Worm (Caenorhabditis elegans): ENCODE measurements around the gene Y51B9A.7.

The Y51B9A.7 gene

ce11 chrII:9358230-9358629 is 41.6 kb upstream of the Y51B9A.7 start, which contains the start of gene mel-11:
TSS of gene mel-11 (plus strand) at chrII:9358530.
- no peak for TF ChIP-seq ztf-11 (tag; optimal IDR thresholded peaks at IDR 0.05)
- TF ChIP-seq ZK546.5 (tag; optimal IDR thresholded peaks at IDR 0.05): no peak
- no peak for TF ChIP-seq nhr-11 (tag; optimal IDR thresholded peaks at IDR 0.05)
- no peak for TF ChIP-seq snpc-4 (tag; optimal IDR thresholded peaks at IDR 0.05)
- TF ChIP-seq ztf-1 (GFP tag; conservative IDR thresholded peaks at IDR 0.05): no peak
- TF ChIP-seq nhr-21 (tag; optimal IDR thresholded peaks at IDR 0.05): no peak
- no peak for TF ChIP-seq alr-1 (tag; optimal IDR thresholded peaks at IDR 0.05)
- no peak for TF ChIP-seq gmeb-1 (tag; optimal IDR thresholded peaks at IDR 0.05)
- no peak for TF ChIP-seq blmp-1 (tag; optimal IDR thresholded peaks at IDR 0.05; ENCODE audit: insufficient read depth)

ce11 chrII:9362249-9362648 is 37.6 kb upstream of the Y51B9A.7 start:
- TF ChIP-seq lin-13 (GFP tag; optimal IDR thresholded peaks at IDR 0.05) (no peak), nhr-10 (tag; optimal IDR thresholded peaks at IDR 0.05) (no peak), nhr-129 (tag; optimal IDR thresholded peaks at IDR 0.05) (no peak), unc-55 (GFP tag; optimal IDR thresholded peaks at IDR 0.05) (no peak), unc-62 (GFP tag; optimal IDR thresholded peaks at IDR 0.05) (no peak), ztf-1 (GFP tag; conservative IDR thresholded peaks at IDR 0.05) (no peak), sma-3 (GFP tag; optimal IDR thresholded peaks at IDR 0.05) (no peak), mbf-1 (tag; optimal IDR thresholded peaks at IDR 0.05) (no peak), sma-9 (GFP tag; optimal IDR thresholded peaks at IDR 0.05) (no peak), sma-9 (tag; optimal IDR thresholded peaks at IDR 0.05) (no peak), nhr-11 (tag; optimal IDR thresholded peaks at IDR 0.05) (no peak), nhr-21 (tag; optimal IDR thresholded peaks at IDR 0.05) (no peak), F13H6.1 (tag; optimal IDR thresholded peaks at IDR 0.05) (no peak), crh-2 (tag; optimal IDR thresholded peaks at IDR 0.05) (no peak), aly-2 (tag; optimal IDR thresholded peaks at IDR 0.05) (no peak), nhr-25 (tag; optimal IDR thresholded peaks at IDR 0.05) (no peak)

DNA sequence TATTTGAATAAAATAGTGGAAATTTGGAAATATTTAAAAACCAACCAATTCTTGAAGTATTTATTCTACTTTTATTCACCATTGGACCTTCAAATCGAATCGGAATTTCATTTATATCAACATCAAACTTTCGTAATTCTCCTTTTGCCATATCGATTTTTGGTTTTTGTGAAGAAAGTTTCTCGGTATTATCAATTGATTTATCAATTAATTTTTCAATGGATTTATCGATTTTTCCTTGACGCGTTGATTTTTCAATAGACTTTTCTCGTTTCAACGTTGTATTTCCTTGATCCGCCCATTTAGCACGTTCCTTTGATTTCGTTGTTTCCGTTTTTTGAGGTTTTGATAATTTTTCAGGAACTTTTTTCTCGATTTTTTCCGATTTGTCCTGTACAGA is 30.5 kb upstream of the Y51B9A.7 start:
- no peak for TF ChIP-seq ZK546.5 (tag; optimal IDR thresholded peaks at IDR 0.05)
- no peak for TF ChIP-seq ceh-82 (tag; optimal IDR thresholded peaks at IDR 0.05)
- no peak for TF ChIP-seq crh-2 (tag; optimal IDR thresholded peaks at IDR 0.05)
- no peak for TF ChIP-seq ztf-1 (GFP tag; conservative IDR thresholded peaks at IDR 0.05)
- no peak for TF ChIP-seq sma-9 (GFP tag; optimal IDR thresholded peaks at IDR 0.05)
- no peak for TF ChIP-seq sma-9 (tag; optimal IDR thresholded peaks at IDR 0.05)
- TF ChIP-seq ama-1 (optimal IDR thresholded peaks at IDR 0.05): no peak
- TF ChIP-seq nhr-129 (tag; optimal IDR thresholded peaks at IDR 0.05): no peak
- no peak for TF ChIP-seq mbf-1 (tag; optimal IDR thresholded peaks at IDR 0.05)
- TF ChIP-seq sem-4 (tag; optimal IDR thresholded peaks at IDR 0.05): no peak
- no peak for TF ChIP-seq lin-39 (tag; optimal IDR thresholded peaks at IDR 0.05)
- no peak for TF ChIP-seq aly-2 (tag; optimal IDR thresholded peaks at IDR 0.05)
- TF ChIP-seq C34F6.9 (tag; optimal IDR thresholded peaks at IDR 0.05): no peak
- no peak for TF ChIP-seq nhr-237 (tag; optimal IDR thresholded peaks at IDR 0.05)
- TF ChIP-seq elt-3 (tag; optimal IDR thresholded peaks at IDR 0.05): no peak
- TF ChIP-seq gmeb-1 (tag; optimal IDR thresholded peaks at IDR 0.05): no peak

DNA sequence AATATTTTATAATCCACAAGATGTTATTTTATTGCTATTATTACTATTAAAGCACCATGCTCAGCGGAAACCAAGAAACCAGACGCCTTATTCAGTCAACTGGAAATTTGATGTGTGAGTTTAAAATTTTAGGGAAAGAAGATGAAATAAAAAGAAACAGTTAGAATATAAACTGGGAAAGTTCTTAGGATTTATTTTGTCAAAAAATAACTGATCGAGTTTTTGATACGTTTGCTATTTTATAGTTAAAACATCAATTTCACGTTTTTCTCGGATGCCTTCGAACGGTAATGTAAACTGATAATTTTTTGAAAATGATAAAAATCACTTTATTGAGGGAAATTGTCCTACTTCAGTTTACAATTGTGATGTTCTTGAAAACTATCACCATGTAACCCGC is 27.5 kb upstream of the Y51B9A.7 start, which contains the start of gene C06C3.3:
Gene C06C3.3 (minus strand): TSS at position 101 of the 400 bp plus-strand sequence.
- no peak for TF ChIP-seq sma-3 (GFP tag; optimal IDR thresholded peaks at IDR 0.05)
- TF ChIP-seq nhr-12 (tag; optimal IDR thresholded peaks at IDR 0.05): no peak
- TF ChIP-seq F13H6.1 (tag; optimal IDR thresholded peaks at IDR 0.05): no peak
- no peak for TF ChIP-seq ztf-11 (tag; optimal IDR thresholded peaks at IDR 0.05)
- TF ChIP-seq C34F6.9 (tag; optimal IDR thresholded peaks at IDR 0.05): no peak
- no peak for TF ChIP-seq lin-11 (tag; optimal IDR thresholded peaks at IDR 0.05)
- TF ChIP-seq gmeb-1 (tag; optimal IDR thresholded peaks at IDR 0.05): no peak
- no peak for TF ChIP-seq ZK546.5 (tag; optimal IDR thresholded peaks at IDR 0.05)
- no peak for TF ChIP-seq lin-39 (tag; optimal IDR thresholded peaks at IDR 0.05)
- TF ChIP-seq unc-62 (GFP tag; optimal IDR thresholded peaks at IDR 0.05): no peak
- no peak for TF ChIP-seq zag-1 (tag; optimal IDR thresholded peaks at IDR 0.05)
- no peak for TF ChIP-seq unc-55 (GFP tag; optimal IDR thresholded peaks at IDR 0.05)
- no peak for TF ChIP-seq aly-2 (tag; optimal IDR thresholded peaks at IDR 0.05)
- TF ChIP-seq skn-1 (tag; optimal IDR thresholded peaks at IDR 0.05): no peak

- TF ChIP-seq ceh-82 (tag; optimal IDR thresholded peaks at IDR 0.05) (no peak), Y55F3AM.14 (GFP tag; optimal IDR thresholded peaks at IDR 0.05) (no peak), mdl-1 (tag; optimal IDR thresholded peaks at IDR 0.05) (no peak), ZK546.5 (tag; optimal IDR thresholded peaks at IDR 0.05) (no peak), ztf-1 (GFP tag; conservative IDR thresholded peaks at IDR 0.05) (no peak), ceh-16 (tag; optimal IDR thresholded peaks at IDR 0.05) (no peak), nhr-12 (tag; optimal IDR thresholded peaks at IDR 0.05) (no peak), sma-3 (GFP tag; optimal IDR thresholded peaks at IDR 0.05) (no peak), nhr-11 (tag; optimal IDR thresholded peaks at IDR 0.05) (no peak), skn-1 (tag; optimal IDR thresholded peaks at IDR 0.05) (no peak), fos-1 (tag; optimal IDR thresholded peaks at IDR 0.05) (no peak), snpc-4 (tag; optimal IDR thresholded peaks at IDR 0.05) (no peak), nhr-77 (tag; optimal IDR thresholded peaks at IDR 0.05) (no peak), nhr-25 (tag; optimal IDR thresholded peaks at IDR 0.05) (no peak)
Observed at ce11 chrII:9372991-9373390, 26.9 kb upstream of the Y51B9A.7 start, which contains the start of gene C06C3.4. TSS of gene C06C3.4 (plus strand) at chrII:9373291.
